Worm (Caenorhabditis elegans): ENCODE measurements around the gene Y57G11C.1147.

Gene Y57G11C.1147

ce11 chrIV:14757786-14758185 lies 39.5 kb downstream of the Y57G11C.1147 start:
- TF ChIP-seq ama-1 (optimal IDR thresholded peaks at IDR 0.05) (no peak), F13C5.2 (tag; optimal IDR thresholded peaks at IDR 0.05) (no peak), flt-1 (GFP tag; IDR thresholded peaks at IDR 0.05) (no peak), hmbx-1 (tag; optimal IDR thresholded peaks at IDR 0.05) (no peak), ceh-13 (GFP tag; optimal IDR thresholded peaks at IDR 0.05) (no peak), scrt-1 (GFP tag; IDR thresholded peaks at IDR 0.05) (no peak), hnd-1 (tag; optimal IDR thresholded peaks at IDR 0.05) (no peak), tra-4 (tag; optimal IDR thresholded peaks at IDR 0.05) (no peak), pes-1 (GFP tag; IDR thresholded peaks at IDR 0.05) (no peak)

- no peak for TF ChIP-seq tra-4 (tag; optimal IDR thresholded peaks at IDR 0.05)
- TF ChIP-seq flt-1 (GFP tag; IDR thresholded peaks at IDR 0.05) = no peak
- TF ChIP-seq hmg-4 (GFP tag; optimal IDR thresholded peaks at IDR 0.05) = no peak
These were observed 42.4 kb downstream of the Y57G11C.1147 start, which contains the start of gene Y57G11C.499 for ce11 chrIV:14754912-14755311. Gene Y57G11C.499 (minus strand): TSS chrIV:14754934.
